Worm (Caenorhabditis elegans): ENCODE data around the gene F09B12.5.

DNA sequence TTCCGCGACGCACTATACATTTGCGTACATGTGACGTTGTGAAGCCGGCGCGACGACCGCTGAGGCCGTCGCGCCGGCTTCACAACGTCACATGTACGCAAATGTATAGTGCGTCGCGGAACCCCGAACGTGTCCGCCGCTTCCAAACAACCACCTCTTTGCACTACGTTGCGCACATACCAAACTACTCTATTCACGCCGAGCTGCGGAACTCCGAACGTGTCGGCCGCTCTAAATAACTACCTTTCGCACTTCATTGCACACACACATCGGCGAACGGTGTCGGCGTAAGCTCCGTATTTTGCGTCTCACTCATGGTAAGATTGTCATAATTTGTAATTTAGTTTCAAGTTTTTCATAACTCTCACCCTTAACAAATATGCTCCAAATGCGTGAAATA is 27.7 kb downstream of the F09B12.5 start:
- no peak for TF ChIP-seq nhr-237 (tag; optimal IDR thresholded peaks at IDR 0.05)
- no peak for TF ChIP-seq nhr-12 (tag; optimal IDR thresholded peaks at IDR 0.05)
- TF ChIP-seq egl-27 (tag; optimal IDR thresholded peaks at IDR 0.05), result no peak
- TF ChIP-seq zag-1 (tag; optimal IDR thresholded peaks at IDR 0.05), result no peak
- no peak for TF ChIP-seq swsn-7 (tag; optimal IDR thresholded peaks at IDR 0.05)
- TF ChIP-seq vab-15 (tag; optimal IDR thresholded peaks at IDR 0.05), result no peak
- no peak for TF ChIP-seq nhr-11 (tag; optimal IDR thresholded peaks at IDR 0.05)
